Worm (Caenorhabditis elegans) whole organism, midembryonic: Measurements from ENCODE around the gene zipt-2.1.

Source experiments
- T22C8.4 ChIP-seq: fragments of 200-800 bp; sonication (Bioruptor generic); IDR thresholded peaks from 2 replicates; pipeline ENCODE4 v1.3.6; 2022; ENCODE audit warnings: missing genetic modification characterization, missing compliant biosample characterization
- cog-1 ChIP-seq: sonication (generic microtip); optimal IDR thresholded peaks from 2 replicates; lab custom pipeline; 2016; ENCODE audit warnings: missing genetic modification characterization, missing compliant biosample characterization
- flt-1 ChIP-seq: fragments of 200-800 bp; sonication (Bioruptor generic); IDR thresholded peaks from 2 replicates; pipeline ENCODE4 v1.3.6; 2022; ENCODE audit warnings: missing genetic modification characterization, missing compliant biosample characterization
- klf-2 ChIP-seq: fragments of 200-800 bp; sonication (Bioruptor generic); conservative IDR thresholded peaks from 2 replicates; pipeline ENCODE4 v1.3.6; 2022; ENCODE audit warnings: missing genetic modification reagents, missing genetic modification characterization, missing compliant biosample characterization
- med-1 ChIP-seq: sonication (generic microtip); optimal IDR thresholded peaks from 2 replicates; lab custom pipeline; 2017; ENCODE audit warnings: missing genetic modification characterization, mild to moderate bottlenecking, missing compliant biosample characterization, antibody characterized with exemption, missing genetic modification reagents; ENCODE audit not compliant: insufficient read depth
- ref-1 ChIP-seq: fragments of 200-800 bp; sonication (Bioruptor generic); conservative IDR thresholded peaks from 2 replicates; pipeline ENCODE4 v1.3.6; 2022; ENCODE audit warnings: missing genetic modification reagents, missing genetic modification characterization, missing compliant biosample characterization
- tab-1 ChIP-seq: fragments of 200-800 bp; sonication (Bioruptor generic); IDR thresholded peaks from 2 replicates; pipeline ENCODE4 v1.3.6; 2022; ENCODE audit warnings: missing genetic modification characterization, missing compliant biosample characterization
- ztf-23 ChIP-seq: fragments of 200-800 bp; sonication (Bioruptor generic); IDR thresholded peaks from 2 replicates; pipeline ENCODE4 v1.3.6; 2022; ENCODE audit warnings: missing genetic modification reagents, missing genetic modification characterization, missing compliant biosample characterization
- ztf-29 ChIP-seq: fragments of 200-800 bp; sonication (Bioruptor generic); IDR thresholded peaks from 2 replicates; pipeline ENCODE4 v1.3.6; 2022; ENCODE audit warnings: missing genetic modification reagents, missing genetic modification characterization, missing compliant biosample characterization

The zipt-2.1 gene

DNA sequence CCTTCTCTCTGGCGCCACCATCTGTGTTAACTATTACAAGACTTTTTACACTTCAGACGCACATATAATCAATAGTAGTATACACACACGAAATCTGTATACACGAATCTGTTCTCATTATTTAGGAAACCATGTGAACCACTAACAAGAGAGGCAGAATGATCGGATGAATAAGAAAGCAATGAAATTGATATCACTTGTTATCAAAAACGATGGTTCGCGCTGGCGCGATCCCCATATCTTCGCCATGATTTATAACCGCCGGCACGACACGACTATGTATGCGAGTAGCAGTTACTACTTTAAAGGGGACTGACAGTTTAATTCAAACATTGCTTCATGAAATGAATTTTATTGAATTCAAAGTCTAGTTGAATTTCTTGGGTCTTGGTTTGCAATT lies 18.1 kb upstream of the zipt-2.1 start:
- no peak for TF ChIP-seq T22C8.4 (GFP tag; lab: Robert Waterston, UW)
- TF ChIP-seq cog-1, result no peak

- TF ChIP-seq cog-1 (no peak), ztf-29 (GFP tag; lab: Robert Waterston, UW) (no peak), ref-1 (GFP tag; lab: Robert Waterston, UW) (no peak), T22C8.4 (GFP tag; lab: Robert Waterston, UW) (no peak), flt-1 (no peak), klf-2 (GFP tag; lab: Robert Waterston, UW) (no peak)
These were observed 17.4 kb upstream of the zipt-2.1 start for ce11 chrIV:10782014-10782413.

- TF ChIP-seq ztf-23 (GFP tag; lab: Robert Waterston, UW) (no peak), flt-1 (no peak), T22C8.4 (GFP tag; lab: Robert Waterston, UW) (no peak), ref-1 (GFP tag; lab: Robert Waterston, UW) (no peak), tab-1 (GFP tag; lab: Robert Waterston, UW) (no peak), ztf-29 (GFP tag; lab: Robert Waterston, UW) (no peak), cog-1 (no peak), klf-2 (GFP tag; lab: Robert Waterston, UW) (no peak), med-1 (GFP tag; lab: Kevin White, UChicago) (no peak)
These were observed 15.4 kb upstream of the zipt-2.1 start for ce11 chrIV:10784085-10784484.

DNA sequence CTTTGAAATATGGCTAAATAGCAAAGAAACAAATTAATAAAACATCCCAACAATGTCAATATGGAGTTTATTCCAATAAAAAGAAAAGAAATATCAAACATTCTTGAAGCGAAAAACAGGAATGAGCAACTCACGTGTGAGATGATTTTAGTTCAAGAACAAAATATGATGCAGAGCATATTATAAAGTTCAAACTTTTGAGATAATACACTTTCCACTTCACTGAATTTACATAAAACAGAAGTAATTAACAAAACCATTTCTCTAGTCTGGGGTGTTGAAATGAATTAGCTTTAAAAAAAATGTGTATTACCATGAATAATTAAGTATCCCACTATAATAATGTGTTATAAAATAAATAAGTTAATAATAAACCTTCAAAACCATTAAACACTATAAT lies 12.7 kb upstream of the zipt-2.1 start, which contains the start of gene srd-7:
TSS of gene srd-7 (minus strand) at position 101 of the 400 bp plus-strand sequence.
- TF ChIP-seq T22C8.4 (GFP tag; lab: Robert Waterston, UW), result no peak

ce11 chrIV:10790353-10790752 lies 9.1 kb upstream of the zipt-2.1 start, which contains the start of gene pept-2:
Gene pept-2, plus strand, starts transcription at chrIV:10790653.
- TF ChIP-seq med-1 (GFP tag; lab: Kevin White, UChicago) (no peak), tab-1 (GFP tag; lab: Robert Waterston, UW) (no peak), T22C8.4 (GFP tag; lab: Robert Waterston, UW) (no peak), ref-1 (GFP tag; lab: Robert Waterston, UW) (no peak), ztf-29 (GFP tag; lab: Robert Waterston, UW) (no peak), klf-2 (GFP tag; lab: Robert Waterston, UW) (no peak), flt-1 (no peak), cog-1 (no peak), ztf-23 (GFP tag; lab: Robert Waterston, UW) (no peak)

- TF ChIP-seq flt-1 (no peak), ztf-23 (GFP tag; lab: Robert Waterston, UW) (no peak), T22C8.4 (GFP tag; lab: Robert Waterston, UW) (no peak), med-1 (GFP tag; lab: Kevin White, UChicago) (no peak), ref-1 (GFP tag; lab: Robert Waterston, UW) (no peak), ztf-29 (GFP tag; lab: Robert Waterston, UW) (no peak), tab-1 (GFP tag; lab: Robert Waterston, UW) (no peak), cog-1 (no peak), klf-2 (GFP tag; lab: Robert Waterston, UW) (no peak)
These were observed 3.8 kb upstream of the zipt-2.1 start for ce11 chrIV:10795678-10796077.

DNA sequence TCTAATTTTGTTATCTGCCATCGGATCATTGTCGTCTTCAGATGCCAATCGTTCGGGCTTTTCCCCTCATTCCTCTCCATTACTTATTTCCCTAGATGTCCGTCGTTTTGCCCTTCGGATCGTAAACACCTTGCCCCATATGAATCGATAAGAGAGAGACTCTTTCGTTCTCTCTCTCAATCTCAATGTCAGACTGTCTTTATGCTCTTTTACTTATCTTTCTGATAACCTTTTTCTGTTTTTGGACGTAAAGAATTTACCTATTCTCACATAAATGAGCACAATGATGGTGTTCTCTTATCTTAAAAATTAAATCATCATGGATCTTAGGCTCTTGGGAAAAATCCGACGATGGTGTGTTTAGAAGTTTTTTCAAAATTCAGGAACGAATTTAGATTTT lies 2.7 kb upstream of the zipt-2.1 start:
- TF ChIP-seq tab-1 (GFP tag; lab: Robert Waterston, UW) (no peak), med-1 (GFP tag; lab: Kevin White, UChicago) (no peak), flt-1 (no peak), ztf-29 (GFP tag; lab: Robert Waterston, UW) (no peak), klf-2 (GFP tag; lab: Robert Waterston, UW) (no peak), T22C8.4 (GFP tag; lab: Robert Waterston, UW) (no peak), ref-1 (GFP tag; lab: Robert Waterston, UW) (no peak)

DNA sequence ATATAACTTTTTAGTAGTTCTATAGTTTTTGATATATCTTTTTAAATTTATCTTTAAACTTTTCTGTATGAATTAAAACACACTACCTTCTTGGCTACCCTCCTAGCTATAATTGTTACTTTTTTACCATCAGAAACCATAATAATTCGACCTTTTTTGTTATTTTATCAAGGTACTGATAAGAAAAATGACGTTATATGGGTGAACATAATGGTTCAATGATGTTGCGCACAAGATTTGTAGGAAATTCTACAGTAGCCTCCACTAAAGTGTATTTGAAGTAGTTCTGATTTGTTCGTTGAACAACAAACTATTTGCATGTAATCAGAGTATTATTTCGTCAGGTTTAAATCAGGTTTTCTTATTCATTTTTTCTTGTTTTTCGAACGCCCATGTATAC lies 850 bp upstream of the zipt-2.1 start:
- TF ChIP-seq klf-2 (GFP tag; lab: Robert Waterston, UW) (no peak), tab-1 (GFP tag; lab: Robert Waterston, UW) (no peak)

- TF ChIP-seq tab-1 (GFP tag; lab: Robert Waterston, UW) (no peak), T22C8.4 (GFP tag; lab: Robert Waterston, UW) (no peak), cog-1 (no peak)
These were observed 4.5 kb downstream of the zipt-2.1 start for ce11 chrIV:10803973-10804372.

- no peak for TF ChIP-seq ref-1 (GFP tag; lab: Robert Waterston, UW)
These were observed 11.4 kb downstream of the zipt-2.1 start for ce11 chrIV:10810820-10811219.

- no peak for TF ChIP-seq ztf-29 (GFP tag; lab: Robert Waterston, UW)
- no peak for TF ChIP-seq cog-1
- TF ChIP-seq ztf-23 (GFP tag; lab: Robert Waterston, UW), result no peak
- no peak for TF ChIP-seq klf-2 (GFP tag; lab: Robert Waterston, UW)
- TF ChIP-seq T22C8.4 (GFP tag; lab: Robert Waterston, UW), result no peak
- TF ChIP-seq ref-1 (GFP tag; lab: Robert Waterston, UW), result no peak
- no peak for TF ChIP-seq tab-1 (GFP tag; lab: Robert Waterston, UW)
- TF ChIP-seq med-1 (GFP tag; lab: Kevin White, UChicago), result no peak
- TF ChIP-seq flt-1, result no peak
These were observed 11.9 kb downstream of the zipt-2.1 start for ce11 chrIV:10811388-10811787.
